Fruit fly (Drosophila melanogaster) whole organism, embryonic: ENCODE measurements around the gene Sodh2.

Experiments
- BtbVII ChIP-seq: fragments of 200-800 bp; sonication (Bioruptor generic); optimal IDR thresholded peaks from 3 replicates; lab custom pipeline; 2017; ENCODE audit warnings: missing biosample characterization, mild to moderate bottlenecking, missing genetic modification characterization
- CG10147 ChIP-seq: fragments of 200-800 bp; sonication (Bioruptor generic); optimal IDR thresholded peaks from 2 replicates; lab custom pipeline; 2019; ENCODE audit warnings: missing biosample characterization, mild to moderate bottlenecking, missing genetic modification characterization, moderate library complexity
- CG11560 ChIP-seq: fragments of 200-800 bp; sonication (Bioruptor generic); IDR thresholded peaks from 3 replicates; pipeline ENCODE4 v1.3.6; 2022; ENCODE audit warnings: missing biosample characterization, missing genetic modification characterization
- CG1233 ChIP-seq: fragments of 200-800 bp; sonication (Bioruptor generic); optimal IDR thresholded peaks from 4 replicates; lab custom pipeline; 2018; ENCODE audit warnings: missing biosample characterization, mild to moderate bottlenecking, missing genetic modification characterization
- CG12769 ChIP-seq: fragments of 200-800 bp; sonication (Bioruptor generic); optimal IDR thresholded peaks from 2 replicates; lab custom pipeline; 2019; ENCODE audit warnings: missing biosample characterization, mild to moderate bottlenecking, missing genetic modification characterization, moderate library complexity
- CG17361 ChIP-seq: fragments of 200-800 bp; sonication (Bioruptor generic); IDR thresholded peaks from 3 replicates; pipeline ENCODE4 v1.3.6; 2022; ENCODE audit warnings: missing biosample characterization, missing genetic modification characterization
- CG17912 ChIP-seq: fragments of 200-800 bp; sonication (Bioruptor generic); optimal IDR thresholded peaks from 2 replicates; lab custom pipeline; 2018; ENCODE audit warnings: missing biosample characterization, mild to moderate bottlenecking, missing genetic modification characterization
- CG2120 ChIP-seq: fragments of 200-800 bp; sonication (Bioruptor generic); optimal IDR thresholded peaks from 3 replicates; lab custom pipeline; 2016; ENCODE audit warnings: missing biosample characterization, missing genetic modification characterization
- CG3838 ChIP-seq: fragments of 200-800 bp; sonication (Bioruptor generic); optimal IDR thresholded peaks from 3 replicates; lab custom pipeline; 2016; ENCODE audit warnings: missing biosample characterization, missing genetic modification characterization
- CG4360 ChIP-seq: fragments of 200-800 bp; sonication (Bioruptor generic); IDR thresholded peaks from 2 replicates; pipeline ENCODE4 v1.3.6; 2022; ENCODE audit warnings: missing biosample characterization, missing genetic modification characterization
- CG6175 ChIP-seq: fragments of 200-800 bp; sonication (Bioruptor generic); IDR thresholded peaks from 3 replicates; pipeline ENCODE4 v1.3.6; 2022; ENCODE audit warnings: missing biosample characterization, missing genetic modification characterization
- CG7556 ChIP-seq: fragments of 200-800 bp; sonication (Bioruptor generic); optimal IDR thresholded peaks from 2 replicates; lab custom pipeline; 2017; ENCODE audit warnings: missing biosample characterization, mild to moderate bottlenecking, missing genetic modification characterization
- CG7928 ChIP-seq: fragments of 200-800 bp; sonication (Bioruptor generic); optimal IDR thresholded peaks from 2 replicates; lab custom pipeline; 2017; ENCODE audit warnings: missing biosample characterization, mild to moderate bottlenecking, missing genetic modification characterization
- CG7987 ChIP-seq: fragments of 200-800 bp; sonication (Bioruptor generic); optimal IDR thresholded peaks from 2 replicates; lab custom pipeline; 2018; ENCODE audit warnings: missing biosample characterization, mild to moderate bottlenecking, missing genetic modification characterization, moderate library complexity
- CG9817 ChIP-seq: fragments of 200-800 bp; sonication (Bioruptor generic); optimal IDR thresholded peaks from 2 replicates; lab custom pipeline; 2018; ENCODE audit warnings: missing biosample characterization, mild to moderate bottlenecking, missing genetic modification characterization, moderate library complexity
- HLH4C ChIP-seq: fragments of 200-800 bp; sonication (Bioruptor generic); IDR thresholded peaks from 3 replicates; pipeline ENCODE4 v1.3.6; 2022; ENCODE audit warnings: missing biosample characterization, missing genetic modification characterization; ENCODE audit not compliant: partially characterized antibody
- HLH54F ChIP-seq: fragments of 200-800 bp; sonication (Bioruptor generic); optimal IDR thresholded peaks from 3 replicates; lab custom pipeline; 2016; ENCODE audit warnings: missing biosample characterization, missing genetic modification characterization
- Hand ChIP-seq: fragments of 200-800 bp; sonication (Bioruptor generic); optimal IDR thresholded peaks from 2 replicates; lab custom pipeline; 2017; ENCODE audit warnings: mild to moderate bottlenecking, missing biosample characterization, missing genetic modification reagents, missing genetic modification characterization
- Lpt ChIP-seq: fragments of >200 bp; optimal IDR thresholded peaks from 2 replicates; lab custom pipeline; 2018; ENCODE audit warnings: missing biosample characterization, missing genetic modification characterization
- NFAT ChIP-seq: fragments of 200-800 bp; sonication (Bioruptor generic); IDR thresholded peaks from 2 replicates; pipeline ENCODE4 v1.3.6; 2022; ENCODE audit warnings: missing biosample characterization, missing genetic modification characterization
- Nf-YB ChIP-seq: fragments of 200-800 bp; sonication (Bioruptor generic); optimal IDR thresholded peaks from 3 replicates; lab custom pipeline; 2019; ENCODE audit warnings: missing biosample characterization, mild to moderate bottlenecking, missing genetic modification characterization, moderate library complexity
- Ptx1 ChIP-seq: fragments of 200-800 bp; sonication (Bioruptor generic); IDR thresholded peaks from 2 replicates; pipeline ENCODE4 v1.3.6; 2022; ENCODE audit warnings: missing biosample characterization, missing genetic modification characterization
- Sox102F ChIP-seq: fragments of 200-800 bp; sonication (Bioruptor generic); optimal IDR thresholded peaks from 2 replicates; lab custom pipeline; 2018; ENCODE audit warnings: missing biosample characterization, mild to moderate bottlenecking, missing genetic modification characterization, moderate library complexity
- Stat92E ChIP-seq, 3 experiments: fragments of >200 bp in 2 of 3; fragments of 200-800 bp in 1 of 3; sonication (Bioruptor generic) in 1 of 3; optimal IDR thresholded peaks; 2 replicates each; lab custom pipeline; 2017 to 2019; ENCODE audit warnings: missing biosample characterization in 3 of 3, missing genetic modification characterization in 3 of 3, mild to moderate bottlenecking in 1 of 3, moderate library complexity in 1 of 3
- aop ChIP-seq: fragments of 200-800 bp; sonication (Bioruptor generic); IDR thresholded peaks from 2 replicates; pipeline ENCODE4 v1.3.6; 2022; ENCODE audit warnings: missing biosample characterization, missing genetic modification characterization
- ara ChIP-seq: fragments of 200-800 bp; sonication (Bioruptor generic); IDR thresholded peaks from 2 replicates; pipeline ENCODE4 v1.3.6; 2022; ENCODE audit warnings: missing biosample characterization, missing genetic modification characterization
- cato ChIP-seq: fragments of 200-800 bp; sonication (Bioruptor generic); optimal IDR thresholded peaks from 2 replicates; lab custom pipeline; 2016; ENCODE audit warnings: missing biosample characterization, missing genetic modification characterization, borderline replicate concordance
- cwo ChIP-seq: fragments of 200-800 bp; sonication (Bioruptor generic); optimal IDR thresholded peaks from 3 replicates; lab custom pipeline; 2017; ENCODE audit warnings: missing biosample characterization, missing genetic modification characterization, mild to moderate bottlenecking, moderate library complexity, missing genetic modification reagents
- dan ChIP-seq: fragments of 200-800 bp; sonication (Bioruptor generic); IDR thresholded peaks from 2 replicates; pipeline ENCODE4 v1.3.6; 2022; ENCODE audit warnings: missing biosample characterization, missing genetic modification characterization
- en ChIP-seq: fragments of 200-800 bp; sonication (Bioruptor generic); optimal IDR thresholded peaks from 2 replicates; lab custom pipeline; 2016; ENCODE audit warnings: missing biosample characterization, missing genetic modification characterization
- esg ChIP-seq: fragments of 200-800 bp; sonication (Bioruptor generic); conservative IDR thresholded peaks from 2 replicates; pipeline ENCODE4 v1.3.6; 2022; ENCODE audit warnings: missing biosample characterization, missing genetic modification characterization
- ham ChIP-seq: fragments of 200-800 bp; sonication (Bioruptor generic); IDR thresholded peaks from 2 replicates; pipeline ENCODE4 v1.3.6; 2022; ENCODE audit warnings: missing biosample characterization, missing genetic modification characterization
- hkb ChIP-seq, 2 experiments: fragments of 200-800 bp in 1 of 2; fragments of >200 bp in 1 of 2; sonication (Bioruptor generic) in 1 of 2; IDR thresholded peaks in 1 of 2; optimal IDR thresholded peaks in 1 of 2; 2 replicates each; pipeline versions ENCODE4 v1.3.6 to Lab custom; 2017 to 2022; ENCODE audit warnings: missing biosample characterization in 1 of 2, missing genetic modification characterization in 1 of 2
- inv ChIP-seq: fragments of 200-800 bp; sonication (Bioruptor generic); IDR thresholded peaks from 2 replicates; pipeline ENCODE4 v1.3.6; 2022; ENCODE audit warnings: missing biosample characterization, missing genetic modification characterization; ENCODE audit not compliant: partially characterized antibody
- kni ChIP-seq: fragments of 200-800 bp; sonication (Bioruptor generic); optimal IDR thresholded peaks from 3 replicates; lab custom pipeline; 2017; ENCODE audit warnings: mild to moderate bottlenecking, missing biosample characterization, missing genetic modification reagents, missing genetic modification characterization
- luna ChIP-seq: fragments of 200-800 bp; sonication (Bioruptor generic); optimal IDR thresholded peaks from 2 replicates; lab custom pipeline; 2016; ENCODE audit warnings: missing biosample characterization, missing genetic modification characterization
- mirr ChIP-seq: fragments of 200-800 bp; sonication (Bioruptor generic); optimal IDR thresholded peaks from 3 replicates; lab custom pipeline; 2018; ENCODE audit warnings: missing biosample characterization, mild to moderate bottlenecking, missing genetic modification characterization
- nau ChIP-seq: fragments of 200-800 bp; sonication (Bioruptor generic); optimal IDR thresholded peaks from 3 replicates; lab custom pipeline; 2017; ENCODE audit warnings: missing biosample characterization, mild to moderate bottlenecking, missing genetic modification characterization, missing genetic modification reagents
- nom ChIP-seq: fragments of 200-800 bp; sonication (Bioruptor generic); optimal IDR thresholded peaks from 2 replicates; lab custom pipeline; 2017; ENCODE audit warnings: missing biosample characterization, missing genetic modification characterization, mild to moderate bottlenecking, moderate library complexity, missing genetic modification reagents
- pho ChIP-seq: fragments of 200-800 bp; sonication (Bioruptor generic); optimal IDR thresholded peaks from 2 replicates; lab custom pipeline; 2016; ENCODE audit warnings: missing biosample characterization, missing genetic modification characterization
- prd ChIP-seq, 3 experiments: fragments of >200 bp in 2 of 3; fragments of 200-800 bp in 1 of 3; sonication (Bioruptor generic) in 1 of 3; optimal IDR thresholded peaks in 2 of 3; IDR thresholded peaks in 1 of 3; 2 replicates in 2 of 3; 3 replicates in 1 of 3; pipeline versions ENCODE4 v1.3.6 to Lab custom; 2017 to 2022; ENCODE audit warnings: missing biosample characterization in 1 of 3, missing genetic modification characterization in 1 of 3
- psq ChIP-seq: fragments of 200-800 bp; sonication (Bioruptor generic); optimal IDR thresholded peaks from 2 replicates; lab custom pipeline; 2017; ENCODE audit warnings: missing biosample characterization, missing genetic modification characterization
- rib ChIP-seq: fragments of 200-800 bp; sonication (Bioruptor generic); IDR thresholded peaks from 2 replicates; pipeline ENCODE4 v1.3.6; 2022; ENCODE audit warnings: missing biosample characterization, missing genetic modification characterization
- schlank ChIP-seq: fragments of 200-800 bp; sonication (Bioruptor generic); optimal IDR thresholded peaks from 2 replicates; lab custom pipeline; 2018; ENCODE audit warnings: missing biosample characterization, mild to moderate bottlenecking, missing genetic modification characterization
- sisA ChIP-seq: fragments of 200-800 bp; sonication (Bioruptor generic); IDR thresholded peaks from 2 replicates; pipeline ENCODE4 v1.3.6; 2022; ENCODE audit warnings: missing biosample characterization, missing genetic modification characterization
- toy ChIP-seq: fragments of 200-800 bp; sonication (Bioruptor generic); IDR thresholded peaks from 2 replicates; pipeline ENCODE4 v1.3.6; 2022; ENCODE audit warnings: missing biosample characterization, missing genetic modification characterization
- tup ChIP-seq: fragments of 200-800 bp; sonication (Bioruptor generic); optimal IDR thresholded peaks from 2 replicates; lab custom pipeline; 2016; ENCODE audit warnings: missing biosample characterization, mild to moderate bottlenecking, missing genetic modification characterization, moderate library complexity
- yki ChIP-seq: fragments of >200 bp; optimal IDR thresholded peaks from 3 replicates; lab custom pipeline; 2018
- zfh2 ChIP-seq: fragments of 200-800 bp; sonication (Bioruptor generic); optimal IDR thresholded peaks from 2 replicates; lab custom pipeline; 2016; ENCODE audit warnings: missing biosample characterization, missing genetic modification characterization

Gene Sodh2

DNA sequence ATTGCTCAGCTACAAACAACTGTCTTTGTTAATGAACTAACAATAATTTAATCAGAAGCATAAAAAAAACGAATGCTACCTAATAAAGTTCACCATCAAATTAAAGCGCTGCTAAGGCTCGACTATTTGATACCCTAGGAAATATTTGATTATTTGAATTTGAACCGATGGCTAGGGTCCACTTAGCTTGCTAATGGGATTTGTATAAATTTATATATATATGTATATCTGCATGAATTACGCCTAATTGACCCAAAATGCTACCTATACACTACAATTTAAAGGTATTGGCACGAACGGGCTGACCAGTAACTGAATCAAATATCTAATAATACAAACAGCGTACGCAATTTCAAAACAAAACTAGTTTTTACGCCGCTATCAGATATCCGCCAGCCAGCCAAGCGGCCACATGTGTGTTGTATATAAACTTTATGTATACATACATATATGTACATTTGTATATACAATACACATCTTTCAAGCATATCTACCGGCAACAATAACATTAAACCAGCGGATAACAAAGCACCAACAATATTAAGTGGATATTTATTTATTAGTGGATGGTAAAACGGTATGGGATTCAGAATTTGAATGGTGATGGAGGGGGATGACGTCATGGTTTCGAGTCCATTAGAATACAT, 8.0 kb downstream of the Sodh2 start (continued):
- no peak for TF ChIP-seq prd (optimal IDR thresholded peaks at IDR 0.05; lab: Kevin White, UChicago)
- peak; percentile 88 for TF ChIP-seq prd (GFP tag; IDR thresholded peaks at IDR 0.05; lab: Robert Waterston, UW)
- peak; percentile 64 for TF ChIP-seq esg
- TF ChIP-seq hkb (optimal IDR thresholded peaks at IDR 0.05; lab: Kevin White, UChicago) = no peak
- TF ChIP-seq hkb (GFP tag; IDR thresholded peaks at IDR 0.05; lab: Robert Waterston, UW) = peak; percentile 91
- peak; percentile 73 for TF ChIP-seq BtbVII (GFP tag; lab: Kevin White, UChicago)
- peak; percentile 7 for TF ChIP-seq zfh2 (GFP tag; lab: Kevin White, UChicago)
- peak; percentile 16 for TF ChIP-seq Hand (GFP tag; lab: Kevin White, UChicago)
- TF ChIP-seq nom (GFP tag; lab: Kevin White, UChicago) = no peak
- TF ChIP-seq CG9817 = peak; percentile 69
- peak; percentile 59 for TF ChIP-seq mirr
- TF ChIP-seq en (GFP tag; lab: Kevin White, UChicago) = no peak
- peak; percentile 89 for TF ChIP-seq Ptx1
- TF ChIP-seq CG6175 (GFP tag; lab: Robert Waterston, UW) = peak; percentile 85
- no peak for TF ChIP-seq CG17912 (GFP tag; lab: Kevin White, UChicago)
- peak; percentile 26 for TF ChIP-seq Nf-YB (GFP tag; lab: Kevin White, UChicago)
- peak; percentile 82 for TF ChIP-seq CG10147 (GFP tag; lab: Kevin White, UChicago)
- no peak for TF ChIP-seq yki (lab: Kevin White, UChicago)
- no peak for TF ChIP-seq HLH4C (GFP tag; lab: Robert Waterston, UW)
- TF ChIP-seq NFAT (GFP tag; lab: Robert Waterston, UW) = peak; percentile 87
- peak; percentile 60 for TF ChIP-seq CG7556 (GFP tag; lab: Kevin White, UChicago)
- TF ChIP-seq CG7928 (GFP tag; lab: Kevin White, UChicago) = peak; percentile 39
- TF ChIP-seq kni (GFP tag; lab: Kevin White, UChicago) = peak; percentile 26
- TF ChIP-seq rib (GFP tag; lab: Robert Waterston, UW) = peak; percentile 84
- TF ChIP-seq CG7987 (GFP tag; lab: Kevin White, UChicago) = peak; percentile 53
- TF ChIP-seq HLH54F = no peak
- TF ChIP-seq CG2120 (GFP tag; lab: Kevin White, UChicago) = peak; percentile 75
- TF ChIP-seq cwo = peak; percentile 74
- no peak for TF ChIP-seq CG4360 (GFP tag; lab: Robert Waterston, UW)
- TF ChIP-seq psq (GFP tag; lab: Kevin White, UChicago) = no peak
- TF ChIP-seq aop (GFP tag; lab: Robert Waterston, UW) = no peak
- no peak for TF ChIP-seq Stat92E (GFP tag; optimal IDR thresholded peaks at IDR 0.05; lab: Kevin White, UChicago)
- TF ChIP-seq ara (GFP tag; lab: Robert Waterston, UW) = peak; percentile 59; the same call in 1 of the 2 replicates
- TF ChIP-seq CG17361 (GFP tag; lab: Robert Waterston, UW) = peak; percentile 69
- no peak for TF ChIP-seq cato
- peak; percentile 73 for TF ChIP-seq Sox102F (GFP tag; lab: Kevin White, UChicago)
- peak; percentile 39 for TF ChIP-seq tup (GFP tag; lab: Kevin White, UChicago)
- peak; percentile 71; the same call in 1 of the 2 replicates for TF ChIP-seq toy (GFP tag; lab: Robert Waterston, UW)
- TF ChIP-seq CG12769 (tag; lab: Kevin White, UChicago) = peak; percentile 64
- TF ChIP-seq pho = no peak
- peak; percentile 80 for TF ChIP-seq sisA
- TF ChIP-seq schlank (tag; lab: Kevin White, UChicago) = peak; percentile 45
- peak; percentile 20 for TF ChIP-seq nau
- no peak for TF ChIP-seq luna
- TF ChIP-seq ham (GFP tag; lab: Robert Waterston, UW) = no peak
- no peak for TF ChIP-seq inv (GFP tag; lab: Robert Waterston, UW)
- TF ChIP-seq CG3838 (GFP tag; lab: Kevin White, UChicago) = no peak
- no peak for TF ChIP-seq dan (GFP tag; lab: Robert Waterston, UW)
- TF ChIP-seq CG1233 (GFP tag; lab: Kevin White, UChicago) = peak; percentile 69
- peak; percentile 57; the same call in 2 of the 3 replicates for TF ChIP-seq CG11560
- no peak for TF ChIP-seq Lpt
